Worm (Caenorhabditis elegans): ENCODE data around the gene faah-4.

DNA sequence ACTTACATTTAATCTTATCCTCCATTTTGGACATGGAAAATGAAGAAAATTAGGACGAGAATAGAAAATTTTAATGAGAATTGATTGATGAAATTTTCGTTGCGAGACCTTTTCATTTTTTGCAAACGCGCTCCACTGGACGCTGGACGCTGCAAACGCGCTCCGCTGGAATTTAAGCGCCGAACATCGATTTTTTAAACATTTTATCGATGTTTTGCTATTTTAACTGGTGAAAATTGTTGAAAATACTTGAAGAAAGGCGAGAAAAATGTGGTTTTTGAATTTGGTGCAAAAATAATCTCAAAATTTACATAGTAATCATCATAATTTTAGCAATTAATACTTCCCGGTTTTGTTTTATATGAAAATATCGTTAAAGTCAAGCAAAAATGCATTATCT lies 16.7 kb downstream of the faah-4 start, which contains the start of gene Y56A3A.41:
- TF ChIP-seq W03F9.2 (tag; optimal IDR thresholded peaks at IDR 0.05) (no peak), him-1 (tag; optimal IDR thresholded peaks at IDR 0.05) (no peak)

Data from whole organism, L4/young adult.